Fruit fly (Drosophila melanogaster) whole organism: ENCODE results near the gene CG14785.

ENCODE experiments used
- CG8478 ChIP-seq: fragments of >200 bp; optimal IDR thresholded peaks from 2 replicates; lab custom pipeline; 2018; ENCODE audit warnings: inconsistent platforms
- Dll ChIP-seq: fragments of >200 bp; optimal IDR thresholded peaks from 2 replicates; lab custom pipeline; 2017
- EcR ChIP-seq, 2 experiments: fragments of >200 bp; optimal IDR thresholded peaks; 2 replicates each; lab custom pipeline; 2017; ENCODE audit warnings: missing biosample characterization in 2 of 2, missing genetic modification characterization in 2 of 2, missing genetic modification reagents in 2 of 2
- pan ChIP-seq: fragments of >200 bp; optimal IDR thresholded peaks from 2 replicates; lab custom pipeline; 2017
- psq ChIP-seq: fragments of >200 bp; optimal IDR thresholded peaks from 2 replicates; lab custom pipeline; 2017
- usp ChIP-seq: fragments of >200 bp; optimal IDR thresholded peaks from 2 replicates; lab custom pipeline; 2017; ENCODE audit warnings: missing biosample characterization, missing genetic modification characterization, mixed read lengths

The CG14785 gene

dm6 chrX:1408964-1409363 is 47.9 kb downstream of the CG14785 start, which contains the start of gene futsch:
TSS of gene futsch (plus strand) at chrX:1409069.
- no peak for TF ChIP-seq EcR (GFP tag; optimal IDR thresholded peaks at IDR 0.05; lab: Kevin White, UChicago)
- no peak for TF ChIP-seq Dll (lab: Kevin White, UChicago)
- TF ChIP-seq usp (GFP tag; lab: Kevin White, UChicago), result no peak
- no peak for TF ChIP-seq pan (lab: Kevin White, UChicago)
- TF ChIP-seq CG8478 (lab: Kevin White, UChicago), result no peak
- TF ChIP-seq psq, result no peak

dm6 chrX:1407683-1408082 is 49.2 kb downstream of the CG14785 start:
- TF ChIP-seq CG8478 (lab: Kevin White, UChicago), result no peak
- TF ChIP-seq EcR (GFP tag; optimal IDR thresholded peaks at IDR 0.05; lab: Kevin White, UChicago), result no peak
- TF ChIP-seq usp (GFP tag; lab: Kevin White, UChicago), result no peak
- TF ChIP-seq psq, result no peak
- TF ChIP-seq Dll (lab: Kevin White, UChicago), result no peak

dm6 chrX:1405779-1406178 is 51.1 kb downstream of the CG14785 start:
- TF ChIP-seq pan (lab: Kevin White, UChicago), result no peak
- TF ChIP-seq CG8478 (lab: Kevin White, UChicago), result no peak
- no peak for TF ChIP-seq Dll (lab: Kevin White, UChicago)
- TF ChIP-seq psq, result no peak
- TF ChIP-seq EcR (GFP tag; optimal IDR thresholded peaks at IDR 0.05; lab: Kevin White, UChicago), result no peak
